Fruit fly (Drosophila melanogaster) whole organism, embryonic: ENCODE results near the gene Gclm.

Experiments
- Adf1 ChIP-seq: fragments of 200-800 bp; sonication (Bioruptor generic); IDR thresholded peaks from 2 replicates; pipeline ENCODE4 v1.3.6; 2022; ENCODE audit warnings: missing biosample characterization, missing genetic modification characterization
- C15 ChIP-seq: fragments of 200-800 bp; sonication (Bioruptor generic); IDR thresholded peaks from 3 replicates; pipeline ENCODE4 v1.3.6; 2022; ENCODE audit warnings: missing biosample characterization, missing genetic modification characterization
- CG10274 ChIP-seq: fragments of 200-800 bp; sonication (Bioruptor generic); optimal IDR thresholded peaks from 3 replicates; lab custom pipeline; 2017; ENCODE audit warnings: missing biosample characterization, mild to moderate bottlenecking, missing genetic modification characterization
- CG10565 ChIP-seq: fragments of 200-800 bp; sonication (Bioruptor generic); optimal IDR thresholded peaks from 3 replicates; lab custom pipeline; 2016; ENCODE audit warnings: missing biosample characterization, mild to moderate bottlenecking, missing genetic modification characterization
- CG10959 ChIP-seq: fragments of 200-800 bp; sonication (Bioruptor generic); IDR thresholded peaks from 2 replicates; pipeline ENCODE4 v1.3.6; 2022; ENCODE audit warnings: missing biosample characterization, missing genetic modification characterization
- CG11085 ChIP-seq: fragments of 200-800 bp; sonication (Bioruptor generic); IDR thresholded peaks from 2 replicates; pipeline ENCODE4 v1.3.6; 2022; ENCODE audit warnings: missing biosample characterization, missing genetic modification characterization
- CG11560 ChIP-seq: fragments of 200-800 bp; sonication (Bioruptor generic); IDR thresholded peaks from 3 replicates; pipeline ENCODE4 v1.3.6; 2022; ENCODE audit warnings: missing biosample characterization, missing genetic modification characterization
- CG11723 ChIP-seq: fragments of 200-800 bp; sonication (Bioruptor generic); optimal IDR thresholded peaks from 2 replicates; lab custom pipeline; 2017; ENCODE audit warnings: missing biosample characterization, mild to moderate bottlenecking, missing genetic modification characterization
- CG14965 ChIP-seq: fragments of 200-800 bp; sonication (Bioruptor generic); optimal IDR thresholded peaks from 2 replicates; lab custom pipeline; 2016; ENCODE audit warnings: missing biosample characterization, missing genetic modification characterization, borderline replicate concordance
- CG15269 ChIP-seq: fragments of 200-800 bp; sonication (Bioruptor generic); optimal IDR thresholded peaks from 2 replicates; lab custom pipeline; 2018; ENCODE audit warnings: missing biosample characterization, mild to moderate bottlenecking, missing genetic modification characterization, moderate library complexity
- CG1529 ChIP-seq: fragments of 200-800 bp; sonication (Bioruptor generic); optimal IDR thresholded peaks from 3 replicates; lab custom pipeline; 2018; ENCODE audit warnings: missing biosample characterization, missing genetic modification characterization
- CG17829 ChIP-seq: fragments of 200-800 bp; optimal IDR thresholded peaks from 2 replicates; lab custom pipeline; 2019; ENCODE audit warnings: missing biosample characterization, mild to moderate bottlenecking, missing genetic modification characterization, moderate library complexity
- CG2875 ChIP-seq: fragments of 200-800 bp; sonication (Bioruptor generic); optimal IDR thresholded peaks from 2 replicates; lab custom pipeline; 2017; ENCODE audit warnings: missing biosample characterization, mild to moderate bottlenecking, missing genetic modification characterization, missing genetic modification reagents
- CG2889 ChIP-seq: fragments of 200-800 bp; sonication (Bioruptor generic); IDR thresholded peaks from 3 replicates; pipeline ENCODE4 v1.3.6; 2022; ENCODE audit warnings: missing biosample characterization, missing genetic modification characterization
- CG30403 ChIP-seq: fragments of 200-800 bp; sonication (Bioruptor generic); optimal IDR thresholded peaks from 3 replicates; lab custom pipeline; 2016; ENCODE audit warnings: missing biosample characterization, missing genetic modification characterization
- CG31388 ChIP-seq: fragments of 200-800 bp; sonication (Bioruptor generic); optimal IDR thresholded peaks from 2 replicates; lab custom pipeline; 2016; ENCODE audit warnings: missing biosample characterization, missing genetic modification characterization
- CG32532 ChIP-seq: fragments of 200-800 bp; sonication (Bioruptor generic); IDR thresholded peaks from 2 replicates; pipeline ENCODE4 v1.3.6; 2022; ENCODE audit warnings: missing biosample characterization, missing genetic modification characterization
- CG3407 ChIP-seq: fragments of 200-800 bp; sonication (Bioruptor generic); optimal IDR thresholded peaks from 2 replicates; lab custom pipeline; 2018; ENCODE audit warnings: missing biosample characterization, mild to moderate bottlenecking, missing genetic modification characterization
- CG34224 ChIP-seq: fragments of 200-800 bp; sonication (Bioruptor generic); IDR thresholded peaks from 3 replicates; pipeline ENCODE4 v1.3.6; 2022; ENCODE audit warnings: missing biosample characterization, missing genetic modification characterization; ENCODE audit not compliant: partially characterized antibody
- CG8281 ChIP-seq: fragments of 200-800 bp; sonication (Bioruptor generic); optimal IDR thresholded peaks from 2 replicates; lab custom pipeline; 2018; ENCODE audit warnings: missing biosample characterization, mild to moderate bottlenecking, missing genetic modification characterization, moderate library complexity
- CG9932 ChIP-seq: fragments of 200-800 bp; sonication (Bioruptor generic); IDR thresholded peaks from 2 replicates; pipeline ENCODE4 v1.3.6; 2022; ENCODE audit warnings: missing biosample characterization, missing genetic modification characterization
- Chrac-16 ChIP-seq: fragments of 200-800 bp; sonication (Bioruptor generic); optimal IDR thresholded peaks from 3 replicates; lab custom pipeline; 2016; ENCODE audit warnings: missing biosample characterization, missing genetic modification characterization
- CoRest ChIP-seq: fragments of 200-800 bp; sonication (Bioruptor generic); optimal IDR thresholded peaks from 3 replicates; lab custom pipeline; 2018; ENCODE audit warnings: missing biosample characterization, mild to moderate bottlenecking, missing genetic modification characterization, moderate library complexity
- Dp ChIP-seq: fragments of 200-800 bp; sonication (Bioruptor generic); optimal IDR thresholded peaks from 2 replicates; lab custom pipeline; 2018; ENCODE audit warnings: missing biosample characterization, mild to moderate bottlenecking, missing genetic modification characterization, moderate library complexity
- Ets97D ChIP-seq: fragments of 200-800 bp; sonication (Bioruptor generic); optimal IDR thresholded peaks from 3 replicates; lab custom pipeline; 2016; ENCODE audit warnings: missing biosample characterization, missing genetic modification characterization
- HLH3B ChIP-seq: fragments of 200-800 bp; sonication (Bioruptor generic); IDR thresholded peaks from 2 replicates; pipeline ENCODE4 v1.3.6; 2022; ENCODE audit warnings: missing biosample characterization, missing genetic modification characterization
- Hey ChIP-seq: fragments of 200-800 bp; sonication (Bioruptor generic); optimal IDR thresholded peaks from 3 replicates; lab custom pipeline; 2018; ENCODE audit warnings: missing biosample characterization, mild to moderate bottlenecking, missing genetic modification characterization
- HmgZ ChIP-seq: fragments of 200-800 bp; sonication (Bioruptor generic); optimal IDR thresholded peaks from 2 replicates; lab custom pipeline; 2018; ENCODE audit warnings: missing biosample characterization, mild to moderate bottlenecking, missing genetic modification characterization
- Hsf ChIP-seq: fragments of 200-800 bp; sonication (Bioruptor generic); optimal IDR thresholded peaks from 3 replicates; lab custom pipeline; 2016; ENCODE audit warnings: missing biosample characterization, missing genetic modification characterization
- Mad ChIP-seq: fragments of 200-800 bp; sonication (Bioruptor generic); optimal IDR thresholded peaks from 2 replicates; lab custom pipeline; 2016; ENCODE audit warnings: missing biosample characterization, missing genetic modification characterization
- Med ChIP-seq: fragments of 200-800 bp; sonication (Bioruptor generic); peaks from one replicate; lab custom pipeline; 2016; ENCODE audit warnings: missing biosample characterization, missing genetic modification characterization, mild to moderate bottlenecking, inconsistent platforms, moderate library complexity
- Meics ChIP-seq: fragments of 200-800 bp; sonication (Bioruptor generic); optimal IDR thresholded peaks from 2 replicates; lab custom pipeline; 2017; ENCODE audit warnings: missing biosample characterization, mild to moderate bottlenecking, missing genetic modification characterization
- Ravus ChIP-seq: fragments of 200-800 bp; sonication (Bioruptor generic); IDR thresholded peaks from 2 replicates; pipeline ENCODE4 v1.3.6; 2022; ENCODE audit warnings: missing biosample characterization, missing genetic modification characterization
- Scr ChIP-seq: fragments of 200-800 bp; sonication (Bioruptor generic); IDR thresholded peaks from 2 replicates; pipeline ENCODE4 v1.3.6; 2022; ENCODE audit warnings: missing biosample characterization, missing genetic modification characterization; ENCODE audit not compliant: partially characterized antibody
- Ssrp ChIP-seq: fragments of 200-800 bp; sonication (Bioruptor generic); optimal IDR thresholded peaks from 2 replicates; lab custom pipeline; 2018; ENCODE audit warnings: missing biosample characterization, mild to moderate bottlenecking, missing genetic modification characterization, moderate library complexity
- Xbp1 ChIP-seq: fragments of 200-800 bp; sonication (Bioruptor generic); optimal IDR thresholded peaks from 3 replicates; lab custom pipeline; 2016; ENCODE audit warnings: missing biosample characterization, mild to moderate bottlenecking, missing genetic modification characterization
- aop ChIP-seq: fragments of 200-800 bp; sonication (Bioruptor generic); IDR thresholded peaks from 2 replicates; pipeline ENCODE4 v1.3.6; 2022; ENCODE audit warnings: missing biosample characterization, missing genetic modification characterization
- az2 ChIP-seq: fragments of 200-800 bp; sonication (Bioruptor generic); optimal IDR thresholded peaks from 3 replicates; lab custom pipeline; 2016; ENCODE audit warnings: missing biosample characterization, missing genetic modification characterization
- chif ChIP-seq, 2 experiments: fragments of 200-800 bp; sonication (Bioruptor generic); optimal IDR thresholded peaks; 3 replicates each; lab custom pipeline; 2016; ENCODE audit warnings: missing biosample characterization in 2 of 2, missing genetic modification characterization in 2 of 2
- chn ChIP-seq: fragments of 200-800 bp; sonication (Bioruptor generic); optimal IDR thresholded peaks from 2 replicates; lab custom pipeline; 2016; ENCODE audit warnings: missing biosample characterization, missing genetic modification characterization
- crp ChIP-seq, 2 experiments: fragments of 200-800 bp; sonication (Bioruptor generic); optimal IDR thresholded peaks; 2 replicates in 1 of 2; 3 replicates in 1 of 2; lab custom pipeline; 2017; ENCODE audit warnings: missing biosample characterization in 2 of 2, missing genetic modification characterization in 2 of 2, mild to moderate bottlenecking in 1 of 2, moderate library complexity in 1 of 2
- emc ChIP-seq: fragments of 200-800 bp; sonication (Bioruptor generic); optimal IDR thresholded peaks from 2 replicates; lab custom pipeline; 2016; ENCODE audit warnings: missing biosample characterization, missing genetic modification characterization
- fd64A ChIP-seq: fragments of 200-800 bp; sonication (Bioruptor generic); optimal IDR thresholded peaks from 3 replicates; lab custom pipeline; 2018; ENCODE audit warnings: missing biosample characterization, mild to moderate bottlenecking, missing genetic modification characterization
- ind ChIP-seq: fragments of 200-800 bp; sonication (Bioruptor generic); optimal IDR thresholded peaks from 3 replicates; lab custom pipeline; 2016; ENCODE audit warnings: missing biosample characterization, missing genetic modification characterization
- inv ChIP-seq: fragments of 200-800 bp; sonication (Bioruptor generic); IDR thresholded peaks from 2 replicates; pipeline ENCODE4 v1.3.6; 2022; ENCODE audit warnings: missing biosample characterization, missing genetic modification characterization; ENCODE audit not compliant: partially characterized antibody
- kni ChIP-seq: fragments of 200-800 bp; sonication (Bioruptor generic); optimal IDR thresholded peaks from 3 replicates; lab custom pipeline; 2017; ENCODE audit warnings: mild to moderate bottlenecking, missing biosample characterization, missing genetic modification reagents, missing genetic modification characterization
- nmo ChIP-seq: fragments of 200-800 bp; sonication (Bioruptor generic); optimal IDR thresholded peaks from 2 replicates; lab custom pipeline; 2018; ENCODE audit warnings: missing biosample characterization, mild to moderate bottlenecking, missing genetic modification characterization, moderate library complexity
- ro ChIP-seq: fragments of 200-800 bp; sonication (Bioruptor generic); IDR thresholded peaks from 2 replicates; pipeline ENCODE4 v1.3.6; 2022; ENCODE audit warnings: missing biosample characterization, missing genetic modification characterization
- sisA ChIP-seq: fragments of 200-800 bp; sonication (Bioruptor generic); IDR thresholded peaks from 2 replicates; pipeline ENCODE4 v1.3.6; 2022; ENCODE audit warnings: missing biosample characterization, missing genetic modification characterization
- slbo ChIP-seq: fragments of 200-800 bp; sonication (Bioruptor generic); IDR thresholded peaks from 2 replicates; pipeline ENCODE4 v1.3.6; 2022; ENCODE audit warnings: missing biosample characterization, missing genetic modification characterization
- so ChIP-seq: fragments of 200-800 bp; sonication (Bioruptor generic); IDR thresholded peaks from 3 replicates; pipeline ENCODE4 v1.3.6; 2022; ENCODE audit warnings: missing biosample characterization, missing genetic modification characterization
- tx ChIP-seq: fragments of 200-800 bp; sonication (Bioruptor generic); optimal IDR thresholded peaks from 2 replicates; lab custom pipeline; 2016; ENCODE audit warnings: missing biosample characterization, missing genetic modification characterization

The Gclm gene

DNA sequence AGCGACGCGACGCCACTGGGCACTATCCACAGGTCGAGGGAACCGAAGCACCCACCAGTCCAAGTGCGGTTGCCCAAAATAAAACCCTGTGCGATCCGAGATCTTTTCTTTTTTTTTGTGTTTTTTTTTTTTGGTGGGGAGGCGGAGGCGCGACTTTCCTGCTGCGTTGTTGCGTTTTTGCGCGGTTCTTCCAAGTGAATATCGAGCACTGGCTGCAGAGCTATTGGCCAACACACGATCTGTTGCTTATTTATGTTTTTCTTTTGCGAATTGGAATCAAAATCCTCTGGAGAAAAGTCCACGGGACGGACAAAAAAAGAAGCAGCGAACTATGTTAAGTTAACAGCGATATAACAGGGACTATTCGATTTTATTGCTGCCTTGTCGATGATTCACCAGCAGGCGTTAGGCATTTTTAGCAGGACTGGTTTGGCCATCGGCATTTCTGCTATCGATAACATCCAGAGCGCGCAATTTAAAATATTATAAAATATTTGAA lies 34.5 kb upstream of the Gclm start, which contains the start of gene wge (continued):
- TF ChIP-seq ind (GFP tag; lab: Kevin White, UChicago) (no peak), CG3407 (GFP tag; lab: Kevin White, UChicago) (no peak), CG11560 (tag; lab: Robert Waterston, UW) (peak; percentile 96), chif (GFP tag; optimal IDR thresholded peaks at IDR 0.05; lab: Kevin White, UChicago) (no peak), tx (no peak), chn (GFP tag; lab: Kevin White, UChicago) (no peak), CG15269 (tag; lab: Kevin White, UChicago) (no peak), az2 (GFP tag; lab: Kevin White, UChicago) (no peak), CG8281 (tag; lab: Kevin White, UChicago) (no peak), CG14965 (GFP tag; lab: Kevin White, UChicago) (no peak), CG11723 (GFP tag; lab: Kevin White, UChicago) (no peak), CG30403 (GFP tag; lab: Kevin White, UChicago) (no peak), emc (GFP tag; lab: Kevin White, UChicago) (no peak), nmo (peak; percentile 21), CG32532 (GFP tag; lab: Robert Waterston, UW) (no peak), sisA (no peak), Xbp1 (GFP tag; lab: Kevin White, UChicago) (no peak), Scr (GFP tag; lab: Robert Waterston, UW) (peak; percentile 64), ro (no peak), fd64A (GFP tag; lab: Kevin White, UChicago) (no peak), CG11085 (GFP tag; lab: Robert Waterston, UW) (no peak), CoRest (no peak), kni (GFP tag; lab: Kevin White, UChicago) (no peak), Ravus (GFP tag; lab: Robert Waterston, UW) (no peak), Mad (GFP tag; lab: Kevin White, UChicago) (no peak), crp (GFP tag; optimal IDR thresholded peaks at IDR 0.05; lab: Kevin White, UChicago) (no peak), C15 (GFP tag; lab: Robert Waterston, UW) (no peak), aop (GFP tag; lab: Robert Waterston, UW) (no peak), CG10565 (GFP tag; lab: Kevin White, UChicago) (no peak), CG10274 (GFP tag; lab: Kevin White, UChicago) (no peak), Meics (GFP tag; lab: Kevin White, UChicago) (no peak), HmgZ (peak; percentile 22), so (GFP tag; lab: Robert Waterston, UW) (no peak), CG1529 (GFP tag; lab: Kevin White, UChicago) (no peak), Dp (GFP tag; lab: Kevin White, UChicago) (peak; percentile 94), Ets97D (GFP tag; lab: Kevin White, UChicago) (no peak), CG34224 (GFP tag; lab: Robert Waterston, UW) (peak; percentile 71), CG9932 (GFP tag; lab: Robert Waterston, UW) (no peak), Med (GFP tag; lab: Kevin White, UChicago) (peak; percentile 29), Chrac-16 (GFP tag; lab: Kevin White, UChicago) (no peak), HLH3B (GFP tag; lab: Robert Waterston, UW) (no peak), CG17829 (tag; lab: Kevin White, UChicago) (peak; percentile 25), inv (no peak), slbo (GFP tag; lab: Robert Waterston, UW) (no peak), CG10959 (GFP tag; lab: Robert Waterston, UW) (no peak), CG2875 (GFP tag; lab: Kevin White, UChicago) (no peak), Adf1 (GFP tag; lab: Robert Waterston, UW) (no peak), CG31388 (GFP tag; lab: Kevin White, UChicago) (no peak), Hey (tag; lab: Kevin White, UChicago) (no peak), Ssrp (tag; lab: Kevin White, UChicago) (no peak), Hsf (GFP tag; lab: Kevin White, UChicago) (no peak), CG2889 (GFP tag; lab: Robert Waterston, UW) (no peak)
